Worm (Caenorhabditis elegans) whole organism, young adult: ENCODE results near the gene pals-24.

Source experiments
- ets-4 ChIP-seq: fragments of 200-800 bp; sonication (Bioruptor generic); optimal IDR thresholded peaks from 2 replicates; lab custom pipeline; 2018; ENCODE audit warnings: mild to moderate bottlenecking, missing genetic modification characterization, missing compliant biosample characterization
- hlh-26 ChIP-seq: fragments of 200-800 bp; sonication (Bioruptor generic); conservative IDR thresholded peaks from 2 replicates; pipeline ENCODE4 v1.3.6; 2022; ENCODE audit warnings: missing genetic modification reagents, missing genetic modification characterization, missing compliant biosample characterization
- ztf-28 ChIP-seq: fragments of 200-800 bp; sonication (Bioruptor generic); IDR thresholded peaks from 2 replicates; pipeline ENCODE4 v1.3.6; 2022; ENCODE audit warnings: missing genetic modification reagents, missing genetic modification characterization, missing compliant biosample characterization

DNA sequence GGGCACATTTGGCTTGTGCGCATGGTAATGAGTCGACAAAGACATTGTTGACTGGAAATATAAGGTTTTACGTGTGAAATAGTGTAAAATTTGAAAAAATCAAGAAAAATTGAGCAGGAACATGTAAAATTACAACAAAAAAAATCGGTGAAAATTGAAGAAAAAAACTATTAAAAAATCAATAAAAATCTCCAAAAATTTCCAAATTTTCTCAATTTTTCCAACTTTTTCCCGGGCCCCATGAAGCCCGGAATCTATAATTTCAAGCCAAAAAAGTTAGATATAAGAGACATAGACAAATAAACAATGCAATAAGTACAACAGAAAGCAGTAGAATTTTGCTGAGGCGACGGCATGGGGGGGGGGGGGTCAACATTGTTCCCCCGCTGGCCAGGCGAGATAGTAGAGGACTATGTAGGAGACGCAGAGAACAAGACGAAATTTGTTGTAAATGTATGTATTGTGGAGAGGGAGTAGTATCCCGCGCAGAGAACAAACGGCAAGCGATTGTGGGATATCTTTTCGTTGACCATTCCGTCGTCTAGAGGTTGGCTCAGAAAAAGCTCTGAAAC, 25.4 kb upstream of the pals-24 start, which contains the start of gene pat-4:
- TF ChIP-seq ets-4 (GFP tag; lab: Kevin White, UChicago), result no peak
- TF ChIP-seq hlh-26, result no peak
- no peak for TF ChIP-seq ztf-28 (GFP tag; lab: Robert Waterston, UW)
